Worm (Caenorhabditis elegans) whole organism, L2 larva: ENCODE results near the gene arx-2.

ENCODE experiments used
- alr-1 ChIP-seq: fragments of 150-350 bp; optimal IDR thresholded peaks from 2 replicates; lab custom pipeline; 2014; ENCODE audit warnings: missing biosample characterization, missing genetic modification characterization
- blmp-1 ChIP-seq: sonication (generic microtip); optimal IDR thresholded peaks from 2 replicates; lab custom pipeline; 2017; ENCODE audit warnings: missing genetic modification characterization, mild to moderate bottlenecking, missing compliant biosample characterization, antibody characterized with exemption, moderate library complexity; ENCODE audit not compliant: insufficient read depth
- elt-3 ChIP-seq: sonication (generic microtip); optimal IDR thresholded peaks from 2 replicates; lab custom pipeline; 2017; ENCODE audit warnings: missing biosample characterization, missing genetic modification characterization
- lin-39 ChIP-seq: fragments of 150-350 bp; optimal IDR thresholded peaks from 2 replicates; lab custom pipeline; 2014; ENCODE audit warnings: missing biosample characterization, missing genetic modification reagents, missing genetic modification characterization
- lsy-2 ChIP-seq, 2 experiments: fragments of 150-350 bp in 1 of 2; sonication (generic microtip) in 1 of 2; optimal IDR thresholded peaks; 2 replicates each; lab custom pipeline; 2014 to 2017; ENCODE audit warnings: missing biosample characterization in 2 of 2, missing genetic modification characterization in 2 of 2
- mab-5 ChIP-seq: fragments of 150-350 bp; optimal IDR thresholded peaks from 2 replicates; lab custom pipeline; 2014; ENCODE audit warnings: missing biosample characterization, missing genetic modification characterization
- mdl-1 ChIP-seq, 2 experiments: fragments of 150-350 bp in 1 of 2; sonication (generic microtip) in 1 of 2; optimal IDR thresholded peaks; 2 replicates each; lab custom pipeline; 2017; ENCODE audit warnings: missing biosample characterization in 2 of 2, missing genetic modification characterization in 2 of 2

ce11 chrV:10368256-10368655, 30.1 kb upstream of the arx-2 start, which contains the start of gene sri-20:
- no peak for TF ChIP-seq alr-1 (tag; lab: Kevin White, UChicago)
- TF ChIP-seq elt-3 (tag; lab: Kevin White, UChicago), result no peak
- TF ChIP-seq mdl-1 (tag; optimal IDR thresholded peaks at IDR 0.05; lab: Kevin White, UChicago), result no peak
- no peak for TF ChIP-seq lsy-2 (tag; optimal IDR thresholded peaks at IDR 0.05; lab: Kevin White, UChicago)
- no peak for TF ChIP-seq mab-5 (tag; lab: Kevin White, UChicago)
- TF ChIP-seq blmp-1, result no peak
- no peak for TF ChIP-seq lin-39
